Fruit fly (Drosophila melanogaster): ENCODE results near the gene Droj2.

DNA sequence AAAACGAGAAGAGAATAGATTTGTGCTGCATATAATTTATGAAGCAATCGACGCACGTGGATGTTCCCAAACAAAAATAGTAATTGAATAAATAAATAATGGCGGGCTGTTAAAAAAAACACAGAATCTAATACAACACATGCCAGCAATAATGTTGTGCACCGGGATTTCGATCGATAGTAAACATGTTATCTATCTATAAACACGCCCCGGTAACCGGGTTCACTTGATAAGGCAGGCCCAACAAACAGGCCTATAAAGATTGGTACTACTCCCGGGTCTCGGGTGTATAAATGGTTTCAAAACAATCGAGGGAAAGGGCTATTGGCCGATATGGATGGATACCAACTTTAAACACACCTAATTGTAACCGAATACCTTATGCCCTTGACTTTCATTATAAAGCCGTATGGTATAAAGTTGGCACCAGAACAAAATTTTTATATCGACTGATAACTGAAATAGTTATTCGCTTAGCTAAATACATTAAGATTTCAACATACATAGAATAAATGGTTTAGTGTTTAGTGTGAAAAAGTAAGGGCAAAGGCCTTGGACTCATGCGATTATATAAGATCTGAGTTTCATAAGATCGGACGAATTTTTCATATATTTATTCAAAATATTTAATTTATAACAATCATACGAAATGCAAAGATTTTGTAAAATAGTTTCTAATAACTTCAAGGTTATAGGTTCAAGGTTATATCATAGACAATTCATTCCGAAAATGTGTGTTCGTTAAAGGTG is 16.1 kb upstream of the Droj2 start:
- TF ChIP-seq CG15710 (tag; optimal IDR thresholded peaks at IDR 0.05) = no peak
- no peak for TF ChIP-seq CG34367 (tag; optimal IDR thresholded peaks at IDR 0.05)
- peak; percentile 24 for TF ChIP-seq Snoo (tag; optimal IDR thresholded peaks at IDR 0.05)
- TF ChIP-seq fd96Ca (GFP tag; IDR thresholded peaks at IDR 0.05) = no peak
- TF ChIP-seq Pif1A (GFP tag; optimal IDR thresholded peaks at IDR 0.05) = no peak

Data from whole organism, pupa.